Fruit fly (Drosophila melanogaster) whole organism, adult: ENCODE measurements around the gene CG17564.

ENCODE experiments used
- CG11617 ChIP-seq: fragments of 200-800 bp; sonication (Bioruptor generic); optimal IDR thresholded peaks from 2 replicates; lab custom pipeline; 2017; ENCODE audit warnings: mild to moderate bottlenecking, missing biosample characterization, missing genetic modification reagents, missing genetic modification characterization
- CG12768 ChIP-seq: fragments of 200-800 bp; sonication (Bioruptor generic); optimal IDR thresholded peaks from 2 replicates; lab custom pipeline; 2017; ENCODE audit warnings: missing biosample characterization, missing genetic modification characterization, mild to moderate bottlenecking, moderate library complexity, missing genetic modification reagents
- CG14711 ChIP-seq: fragments of 200-800 bp; sonication (Bioruptor generic); optimal IDR thresholded peaks from 2 replicates; lab custom pipeline; 2018; ENCODE audit warnings: missing biosample characterization, mild to moderate bottlenecking, missing genetic modification characterization, moderate library complexity
- CG1620 ChIP-seq: fragments of 200-800 bp; sonication (Bioruptor generic); optimal IDR thresholded peaks from 2 replicates; lab custom pipeline; 2016; ENCODE audit warnings: missing biosample characterization, missing genetic modification characterization
- CG33017 ChIP-seq: fragments of 200-800 bp; sonication (Bioruptor generic); optimal IDR thresholded peaks from 2 replicates; lab custom pipeline; 2018; ENCODE audit warnings: missing biosample characterization, mild to moderate bottlenecking, missing genetic modification characterization, moderate library complexity
- CG5204 ChIP-seq: fragments of 200-800 bp; sonication (Bioruptor generic); optimal IDR thresholded peaks from 2 replicates; lab custom pipeline; 2016; ENCODE audit warnings: missing biosample characterization, missing genetic modification characterization
- CG7045 ChIP-seq: fragments of 200-800 bp; sonication (Bioruptor generic); optimal IDR thresholded peaks from 2 replicates; lab custom pipeline; 2017; ENCODE audit warnings: missing biosample characterization, mild to moderate bottlenecking, missing genetic modification characterization
- CG7101 ChIP-seq: fragments of 200-800 bp; sonication (Bioruptor generic); optimal IDR thresholded peaks from 2 replicates; lab custom pipeline; 2018; ENCODE audit warnings: missing biosample characterization, mild to moderate bottlenecking, missing genetic modification characterization, moderate library complexity
- Clk ChIP-seq: fragments of 200-800 bp; sonication (Bioruptor generic); optimal IDR thresholded peaks from 2 replicates; lab custom pipeline; 2017; ENCODE audit warnings: missing biosample characterization, missing genetic modification characterization
- Crg-1 ChIP-seq: fragments of 200-800 bp; sonication (Bioruptor generic); optimal IDR thresholded peaks from 2 replicates; lab custom pipeline; 2016; ENCODE audit warnings: missing biosample characterization, missing genetic modification characterization
- Hr96 ChIP-seq: fragments of 200-800 bp; sonication (Bioruptor generic); optimal IDR thresholded peaks from 2 replicates; lab custom pipeline; 2016; ENCODE audit warnings: missing biosample characterization, missing genetic modification characterization
- Mnt ChIP-seq: fragments of 200-800 bp; sonication (Bioruptor generic); optimal IDR thresholded peaks from 2 replicates; lab custom pipeline; 2016; ENCODE audit warnings: missing biosample characterization, mild to moderate bottlenecking, missing genetic modification characterization
- bab1 ChIP-seq: fragments of 200-800 bp; sonication (Bioruptor generic); optimal IDR thresholded peaks from 3 replicates; lab custom pipeline; 2019; ENCODE audit warnings: missing biosample characterization, mild to moderate bottlenecking, missing genetic modification characterization, moderate library complexity
- cic ChIP-seq: fragments of 200-800 bp; sonication (Bioruptor generic); optimal IDR thresholded peaks from 2 replicates; lab custom pipeline; 2017; ENCODE audit warnings: missing biosample characterization, mild to moderate bottlenecking, missing genetic modification characterization, moderate library complexity
- cnc ChIP-seq, 2 experiments: fragments of >200 bp; optimal IDR thresholded peaks; 2 replicates each; lab custom pipeline; 2017
- kay ChIP-seq: fragments of 200-800 bp; sonication (Bioruptor generic); peaks from one replicate; lab custom pipeline; 2016; ENCODE audit warnings: missing biosample characterization, missing genetic modification characterization, borderline replicate concordance
- ovo ChIP-seq: fragments of 200-800 bp; sonication (Bioruptor generic); optimal IDR thresholded peaks from 2 replicates; lab custom pipeline; 2016; ENCODE audit warnings: missing biosample characterization, missing genetic modification characterization
- pad ChIP-seq: fragments of 200-800 bp; sonication (Bioruptor generic); optimal IDR thresholded peaks from 3 replicates; lab custom pipeline; 2017; ENCODE audit warnings: missing biosample characterization, missing genetic modification characterization, mild to moderate bottlenecking, moderate library complexity, missing genetic modification reagents
- tj ChIP-seq: fragments of 200-800 bp; sonication (Bioruptor generic); optimal IDR thresholded peaks from 3 replicates; lab custom pipeline; 2017; ENCODE audit warnings: missing biosample characterization, mild to moderate bottlenecking, missing genetic modification characterization, moderate library complexity
- toe ChIP-seq: fragments of 200-800 bp; sonication (Bioruptor generic); optimal IDR thresholded peaks from 2 replicates; lab custom pipeline; 2016; ENCODE audit warnings: missing biosample characterization, missing genetic modification characterization

Gene CG17564

DNA sequence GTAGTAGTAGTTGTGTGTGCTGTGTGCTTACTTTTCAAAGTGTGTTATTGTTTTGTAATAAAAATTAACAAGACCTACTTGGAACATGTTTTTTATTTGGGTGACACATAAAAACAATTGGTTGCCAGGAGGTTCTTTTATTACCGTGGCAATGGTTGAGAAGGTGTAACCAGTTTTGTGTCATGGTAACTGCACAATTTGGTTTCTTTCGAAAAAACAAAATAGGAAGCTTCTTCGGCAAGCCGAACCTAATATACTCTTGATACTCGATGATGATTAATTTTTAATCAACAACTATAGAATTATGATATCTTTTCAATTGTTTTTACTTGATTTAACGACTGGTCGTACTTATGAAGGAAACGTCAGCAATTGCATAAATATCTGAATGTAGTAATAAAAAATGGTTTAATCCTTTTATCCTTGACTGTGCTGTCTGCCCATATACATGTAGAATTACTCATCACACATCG is at the start of gene CG17564, which contains the start of gene CG10750:
Gene CG17564 (minus strand): TSS at position 101 of the 473 bp plus-strand sequence.
Gene CG10750 (plus strand): TSS at position 423 of the 473 bp plus-strand sequence.
- TF ChIP-seq toe (no peak), CG5204 (GFP tag; lab: Kevin White, UChicago) (no peak)

DNA sequence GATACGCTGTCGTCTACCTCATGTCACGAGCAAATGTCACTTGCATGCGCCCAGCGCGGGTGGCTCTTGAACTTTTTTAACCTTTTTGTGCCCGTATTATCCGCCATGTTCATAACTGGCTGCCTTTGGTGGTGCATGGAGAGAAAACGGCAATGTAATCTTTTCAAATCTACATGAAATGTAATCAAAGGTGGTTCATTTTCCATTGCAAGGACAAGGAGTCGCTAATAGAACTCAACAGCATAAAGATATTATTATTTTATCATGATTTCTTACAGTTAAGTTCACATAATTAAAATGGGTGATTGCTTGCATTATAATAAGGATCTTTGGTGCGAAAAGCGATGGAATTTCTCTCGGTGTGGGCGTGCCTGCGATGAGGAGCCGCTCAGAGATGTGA is 43.0 kb upstream of the CG17564 start:
- TF ChIP-seq CG14711 (tag; lab: Kevin White, UChicago): no peak
- no peak for TF ChIP-seq Crg-1
- TF ChIP-seq kay (GFP tag; lab: Kevin White, UChicago): no peak
- TF ChIP-seq cic (GFP tag; lab: Kevin White, UChicago): no peak
- no peak for TF ChIP-seq ovo (GFP tag; lab: Kevin White, UChicago)
- TF ChIP-seq pad (GFP tag; lab: Kevin White, UChicago): no peak
- TF ChIP-seq Clk (GFP tag; lab: Kevin White, UChicago): no peak
- no peak for TF ChIP-seq CG7101
- no peak for TF ChIP-seq CG1620 (GFP tag; lab: Kevin White, UChicago)
- no peak for TF ChIP-seq CG33017 (tag; lab: Kevin White, UChicago)
- TF ChIP-seq tj (GFP tag; lab: Kevin White, UChicago): no peak
- TF ChIP-seq CG12768: no peak
- no peak for TF ChIP-seq CG7045 (GFP tag; lab: Kevin White, UChicago)
- TF ChIP-seq CG11617: no peak
- TF ChIP-seq cnc (optimal IDR thresholded peaks at IDR 0.05; lab: Kevin White, UChicago): no peak
- TF ChIP-seq CG5204 (GFP tag; lab: Kevin White, UChicago): no peak
- no peak for TF ChIP-seq bab1 (GFP tag; lab: Kevin White, UChicago)
- no peak for TF ChIP-seq Mnt (GFP tag; lab: Kevin White, UChicago)
- no peak for TF ChIP-seq toe

DNA sequence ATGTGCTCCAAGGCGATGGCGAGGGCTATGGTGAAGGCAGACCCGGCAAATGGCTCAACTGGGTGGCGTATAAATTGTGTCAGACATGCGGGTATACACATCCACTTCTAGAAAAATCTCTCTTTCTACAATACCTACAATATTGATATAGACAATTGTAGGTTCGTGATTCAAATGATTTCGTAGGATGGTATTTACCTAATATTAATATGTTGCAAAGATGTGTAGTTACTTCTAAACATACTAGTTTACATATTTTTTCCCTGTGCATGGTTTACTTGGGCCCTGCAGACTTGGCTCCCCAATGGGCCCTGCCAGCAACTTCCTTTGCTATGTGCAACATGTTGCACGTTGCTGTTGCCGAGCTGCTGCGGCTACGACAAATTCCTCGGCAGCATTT is 42.3 kb upstream of the CG17564 start:
- TF ChIP-seq Crg-1: no peak
- no peak for TF ChIP-seq Mnt (GFP tag; lab: Kevin White, UChicago)
- TF ChIP-seq cnc (optimal IDR thresholded peaks at IDR 0.05; lab: Kevin White, UChicago): no peak
- TF ChIP-seq cic (GFP tag; lab: Kevin White, UChicago): no peak
- TF ChIP-seq CG7045 (GFP tag; lab: Kevin White, UChicago): no peak
- TF ChIP-seq bab1 (GFP tag; lab: Kevin White, UChicago): no peak
- TF ChIP-seq CG14711 (tag; lab: Kevin White, UChicago): no peak
- TF ChIP-seq CG33017 (tag; lab: Kevin White, UChicago): no peak
- no peak for TF ChIP-seq Hr96

DNA sequence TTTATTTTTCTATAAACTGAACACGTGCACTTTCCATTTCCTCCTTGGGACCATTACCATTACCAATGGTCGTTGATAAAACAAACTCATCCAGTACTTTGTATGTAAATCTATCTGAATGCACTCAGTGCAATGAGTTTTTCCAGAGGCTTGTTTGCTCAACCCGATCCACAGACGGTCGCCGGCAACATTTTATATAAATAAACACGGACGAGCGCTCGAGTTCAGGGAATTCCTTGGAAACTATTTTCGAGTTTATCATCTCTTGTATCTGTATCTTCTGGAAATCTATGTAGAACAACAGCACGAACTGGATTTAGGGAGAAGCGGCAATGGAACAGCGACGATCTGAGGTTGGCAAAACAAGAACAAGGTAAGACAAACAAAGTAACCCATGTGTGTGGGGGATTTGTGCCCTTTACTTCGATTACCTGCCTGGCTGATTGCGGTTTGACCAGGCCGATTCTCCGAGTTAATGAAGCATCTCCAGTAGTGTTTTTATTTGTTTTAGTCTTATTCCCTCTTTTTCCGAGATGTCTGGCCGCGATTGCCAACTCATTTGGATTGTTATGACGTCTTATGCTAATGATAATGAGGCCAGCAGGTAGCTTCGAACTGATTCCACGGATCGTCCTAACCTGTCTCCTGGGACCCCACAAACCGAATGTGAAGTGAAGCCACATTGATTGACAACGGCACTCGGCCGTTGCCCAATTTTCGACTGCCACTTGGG is 41.5 kb upstream of the CG17564 start:
- TF ChIP-seq CG12768 (no peak), CG7101 (no peak), pad (GFP tag; lab: Kevin White, UChicago) (no peak), cnc (optimal IDR thresholded peaks at IDR 0.05; lab: Kevin White, UChicago) (no peak), Clk (GFP tag; lab: Kevin White, UChicago) (no peak), Mnt (GFP tag; lab: Kevin White, UChicago) (no peak)

DNA sequence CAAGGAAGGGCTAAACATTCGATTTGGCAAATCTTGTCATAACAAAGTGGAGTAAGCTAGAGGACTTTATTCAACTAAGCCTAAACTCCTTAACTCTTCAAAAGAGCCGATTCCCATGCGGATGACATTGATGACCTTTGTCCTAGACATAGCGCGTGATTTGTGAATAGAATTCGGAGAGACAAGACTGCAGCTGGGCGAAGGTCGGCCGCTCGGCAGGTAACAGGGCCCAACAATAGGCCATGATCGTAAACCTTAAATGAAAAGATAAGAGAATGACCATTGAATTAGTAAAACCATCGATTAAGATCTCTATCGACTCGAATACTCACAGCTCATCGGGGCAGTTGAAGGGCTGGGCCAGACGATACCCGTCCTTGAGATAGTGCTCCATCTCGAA is 39.3 kb upstream of the CG17564 start:
- TF ChIP-seq Clk (GFP tag; lab: Kevin White, UChicago) (no peak), CG5204 (GFP tag; lab: Kevin White, UChicago) (no peak), toe (no peak), cnc (optimal IDR thresholded peaks at IDR 0.05; lab: Kevin White, UChicago) (no peak), tj (GFP tag; lab: Kevin White, UChicago) (no peak), ovo (GFP tag; lab: Kevin White, UChicago) (no peak), cic (GFP tag; lab: Kevin White, UChicago) (no peak), Mnt (GFP tag; lab: Kevin White, UChicago) (no peak), Crg-1 (no peak), bab1 (GFP tag; lab: Kevin White, UChicago) (no peak)

DNA sequence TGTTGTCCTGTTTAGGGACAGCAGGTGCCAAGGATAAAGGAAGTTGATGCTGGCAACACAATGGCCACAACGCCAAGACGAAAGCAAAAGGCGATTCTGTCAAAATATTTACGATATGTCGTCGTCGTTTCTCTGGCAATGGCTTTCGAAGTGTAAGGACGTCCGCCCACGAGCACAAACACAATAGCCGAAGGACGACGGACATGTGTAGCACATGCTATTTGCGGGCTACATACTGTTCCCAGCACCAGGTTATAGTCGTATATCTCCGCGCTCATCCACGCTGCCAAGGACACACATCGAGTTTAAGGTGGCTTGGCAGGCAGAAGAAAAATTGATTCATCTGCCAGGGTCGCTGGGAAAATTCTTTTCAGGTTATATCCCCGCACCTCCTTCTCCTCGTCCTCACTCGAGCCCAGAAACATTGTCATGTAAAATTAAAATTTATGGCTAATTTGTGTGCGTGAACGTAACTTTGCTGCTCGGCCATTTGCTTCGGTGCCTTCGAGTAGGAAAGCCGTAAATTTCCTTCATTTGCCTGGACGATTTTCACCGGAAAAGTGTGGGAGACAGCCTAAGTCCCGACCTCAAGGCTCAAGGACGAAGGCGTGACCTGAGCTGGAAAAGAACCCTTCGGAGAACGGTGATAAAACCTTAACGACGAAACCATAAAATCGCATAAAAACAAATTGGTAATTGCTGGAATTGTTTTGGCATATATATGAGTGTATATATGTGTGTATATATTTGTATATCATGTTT is 38.4 kb upstream of the CG17564 start:
- TF ChIP-seq cic (GFP tag; lab: Kevin White, UChicago) (no peak), pad (GFP tag; lab: Kevin White, UChicago) (no peak), CG14711 (tag; lab: Kevin White, UChicago) (no peak), Clk (GFP tag; lab: Kevin White, UChicago) (no peak), Crg-1 (no peak), CG1620 (GFP tag; lab: Kevin White, UChicago) (no peak)

DNA sequence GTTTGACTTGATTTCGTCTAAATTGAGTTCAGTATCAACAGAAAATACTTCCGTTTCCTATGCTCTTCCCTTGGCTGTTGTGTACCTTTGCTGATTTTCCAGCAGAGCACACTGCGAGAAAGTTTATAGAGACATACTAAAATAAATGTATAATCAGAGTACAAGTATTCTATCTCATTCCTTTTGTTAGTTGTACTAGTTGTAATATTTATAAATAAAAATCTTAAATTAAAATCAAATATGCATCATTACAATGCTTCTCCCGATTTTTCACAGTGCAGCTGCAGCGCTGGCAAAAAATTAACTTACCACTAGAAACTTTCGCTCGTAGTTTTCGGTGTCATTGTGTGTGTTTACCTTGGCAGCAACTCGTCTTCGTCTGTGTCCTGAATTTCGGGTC is 35.3 kb upstream of the CG17564 start:
- TF ChIP-seq Hr96 (no peak), cnc (optimal IDR thresholded peaks at IDR 0.05; lab: Kevin White, UChicago) (no peak), CG7101 (no peak), ovo (GFP tag; lab: Kevin White, UChicago) (no peak), tj (GFP tag; lab: Kevin White, UChicago) (no peak), Clk (GFP tag; lab: Kevin White, UChicago) (no peak), CG11617 (no peak), CG12768 (no peak), CG14711 (tag; lab: Kevin White, UChicago) (no peak), toe (no peak), bab1 (GFP tag; lab: Kevin White, UChicago) (no peak), Mnt (GFP tag; lab: Kevin White, UChicago) (no peak), CG7045 (GFP tag; lab: Kevin White, UChicago) (no peak), kay (GFP tag; lab: Kevin White, UChicago) (no peak), CG33017 (tag; lab: Kevin White, UChicago) (no peak), cic (GFP tag; lab: Kevin White, UChicago) (no peak), Crg-1 (no peak)
